Worm (Caenorhabditis elegans) whole organism, L1 larva: ENCODE results near the gene zig-2.
A peak's percentile ranks its signal among the peaks of the same experiment; 100 is the strongest.
"Not testable (repeated sequence)": the region's sequence is repeated elsewhere in the genome, so short reads cannot be mapped to it uniquely, and the experiment has no call there.

Experiments
- F16B12.6 ChIP-seq: fragments of 150-350 bp; optimal IDR thresholded peaks from 2 replicates; lab custom pipeline; 2014; ENCODE audit warnings: missing biosample characterization, missing genetic modification characterization
- Y116A8C.19 ChIP-seq: sonication (generic microtip); optimal IDR thresholded peaks from 2 replicates; lab custom pipeline; 2016; ENCODE audit warnings: missing compliant biosample characterization, missing genetic modification characterization, borderline replicate concordance
- alr-1 ChIP-seq: fragments of 200-800 bp; sonication (Bioruptor generic); optimal IDR thresholded peaks from 2 replicates; lab custom pipeline; 2018; ENCODE audit warnings: borderline replicate concordance, mild to moderate bottlenecking, missing genetic modification characterization, missing compliant biosample characterization
- blmp-1 ChIP-seq: fragments of 150-350 bp; optimal IDR thresholded peaks from 2 replicates; lab custom pipeline; 2014; ENCODE audit warnings: missing biosample characterization, missing genetic modification characterization
- ceh-8 ChIP-seq: fragments of 200-800 bp; sonication (Bioruptor generic); optimal IDR thresholded peaks from 2 replicates; lab custom pipeline; 2018; ENCODE audit warnings: mild to moderate bottlenecking, missing genetic modification characterization, moderate library complexity, missing compliant biosample characterization
- ceh-82 ChIP-seq, 3 experiments: fragments of 150-350 bp in 1 of 3; sonication (generic microtip) in 2 of 3; optimal IDR thresholded peaks; 2 replicates each; lab custom pipeline; 2014 to 2017; ENCODE audit warnings: missing biosample characterization in 3 of 3, missing genetic modification characterization in 3 of 3
- ceh-88 ChIP-seq: fragments of 200-800 bp; sonication (Bioruptor generic); IDR thresholded peaks from 2 replicates; pipeline ENCODE4 v1.3.6; 2022; ENCODE audit warnings: missing genetic modification characterization, missing compliant biosample characterization
- dpl-1 ChIP-seq, 3 experiments: fragments of 150-350 bp in 2 of 3; sonication (generic microtip) in 1 of 3; optimal IDR thresholded peaks; 2 replicates each; lab custom pipeline; 2014 to 2017; ENCODE audit warnings: missing biosample characterization in 3 of 3, missing genetic modification characterization in 3 of 3, missing genetic modification reagents in 3 of 3
- efl-3 ChIP-seq: fragments of 200-800 bp; sonication (Bioruptor generic); optimal IDR thresholded peaks from 2 replicates; lab custom pipeline; 2018; ENCODE audit warnings: mild to moderate bottlenecking, missing genetic modification characterization, missing compliant biosample characterization
- egl-27 ChIP-seq, 2 experiments: fragments of 150-350 bp in 1 of 2; sonication (generic microtip); optimal IDR thresholded peaks; 3 replicates each; lab custom pipeline; 2017 to 2018; ENCODE audit warnings: missing biosample characterization in 2 of 2, missing genetic modification characterization in 2 of 2, missing genetic modification reagents in 2 of 2
- elt-2 ChIP-seq: sonication (generic microtip); optimal IDR thresholded peaks from 2 replicates; lab custom pipeline; 2016; ENCODE audit warnings: missing genetic modification characterization, mild to moderate bottlenecking, inconsistent platforms, missing compliant biosample characterization, missing genetic modification reagents
- elt-3 ChIP-seq, 6 experiments: fragments of 150-350 bp in 1 of 6; sonication (generic microtip); optimal IDR thresholded peaks; 2 replicates each; lab custom pipeline; 2017 to 2018; ENCODE audit warnings: missing biosample characterization in 6 of 6, missing genetic modification characterization in 6 of 6, inconsistent platforms in 1 of 6
- ets-5 ChIP-seq: fragments of 200-800 bp; sonication (Bioruptor generic); IDR thresholded peaks from 2 replicates; pipeline ENCODE4 v1.3.6; 2022; ENCODE audit warnings: missing genetic modification characterization, missing compliant biosample characterization
- fkh-8 ChIP-seq: sonication (generic microtip); optimal IDR thresholded peaks from 2 replicates; lab custom pipeline; 2016; ENCODE audit warnings: mild to moderate bottlenecking, missing genetic modification characterization, missing compliant biosample characterization
- fos-1 ChIP-seq: fragments of 150-350 bp; optimal IDR thresholded peaks from 2 replicates; lab custom pipeline; 2014; ENCODE audit warnings: missing biosample characterization, missing genetic modification characterization
- hlh-17 ChIP-seq: fragments of 200-800 bp; sonication (Bioruptor generic); optimal IDR thresholded peaks from 2 replicates; lab custom pipeline; 2018; ENCODE audit warnings: missing genetic modification characterization, mild to moderate bottlenecking, missing compliant biosample characterization, moderate library complexity, borderline replicate concordance
- hpl-2 ChIP-seq: fragments of 150-350 bp; optimal IDR thresholded peaks from 2 replicates; lab custom pipeline; 2014; ENCODE audit warnings: missing biosample characterization, missing genetic modification reagents, missing genetic modification characterization
- lin-14 ChIP-seq: fragments of 200-800 bp; sonication (Bioruptor generic); optimal IDR thresholded peaks from 2 replicates; lab custom pipeline; 2018; ENCODE audit warnings: mild to moderate bottlenecking, missing genetic modification characterization, moderate library complexity, missing compliant biosample characterization
- mep-1 ChIP-seq: fragments of 150-350 bp; optimal IDR thresholded peaks from 2 replicates; lab custom pipeline; 2014; ENCODE audit warnings: missing biosample characterization, missing genetic modification characterization
- nhr-19 ChIP-seq: fragments of 200-800 bp; sonication (Bioruptor generic); conservative IDR thresholded peaks from 2 replicates; pipeline ENCODE4 v1.3.6; 2022; ENCODE audit warnings: missing genetic modification characterization, missing compliant biosample characterization
- nhr-20 ChIP-seq: sonication (generic microtip); optimal IDR thresholded peaks from 2 replicates; lab custom pipeline; 2016; ENCODE audit warnings: mild to moderate bottlenecking, missing genetic modification characterization, missing compliant biosample characterization
- nhr-237 ChIP-seq: fragments of 150-350 bp; optimal IDR thresholded peaks from 2 replicates; lab custom pipeline; 2014; ENCODE audit warnings: missing biosample characterization, missing genetic modification characterization
- nhr-28 ChIP-seq: fragments of 150-350 bp; optimal IDR thresholded peaks from 2 replicates; lab custom pipeline; 2014; ENCODE audit warnings: missing biosample characterization, missing genetic modification characterization
- pag-3 ChIP-seq: sonication (generic microtip); optimal IDR thresholded peaks from 2 replicates; lab custom pipeline; 2017; ENCODE audit warnings: missing genetic modification characterization, mild to moderate bottlenecking, missing compliant biosample characterization, antibody characterized with exemption, borderline replicate concordance; ENCODE audit not compliant: insufficient read depth
- swsn-7 ChIP-seq: sonication (generic microtip); optimal IDR thresholded peaks from 2 replicates; lab custom pipeline; 2016; ENCODE audit warnings: missing genetic modification characterization, missing compliant biosample characterization
- tlp-1 ChIP-seq: fragments of 150-350 bp; optimal IDR thresholded peaks from 2 replicates; lab custom pipeline; 2014; ENCODE audit warnings: missing biosample characterization, missing genetic modification characterization
- unc-130 ChIP-seq: fragments of 150-350 bp; optimal IDR thresholded peaks from 2 replicates; lab custom pipeline; 2017; ENCODE audit warnings: missing biosample characterization, missing genetic modification characterization, inconsistent platforms
- unc-30 ChIP-seq: sonication (generic microtip); optimal IDR thresholded peaks from 2 replicates; lab custom pipeline; 2017; ENCODE audit warnings: missing biosample characterization, missing genetic modification characterization
- unc-86 ChIP-seq: sonication (generic microtip); optimal IDR thresholded peaks from 2 replicates; lab custom pipeline; 2016; ENCODE audit warnings: missing genetic modification characterization, missing compliant biosample characterization
- unc-98 ChIP-seq: fragments of 200-800 bp; sonication (Bioruptor generic); IDR thresholded peaks from 2 replicates; pipeline ENCODE4 v1.3.6; 2022; ENCODE audit warnings: missing genetic modification characterization, missing compliant biosample characterization
- vab-15 ChIP-seq: sonication (generic microtip); optimal IDR thresholded peaks from 2 replicates; lab custom pipeline; 2017; ENCODE audit warnings: missing genotype, mild to moderate bottlenecking, missing genetic modification characterization, missing compliant biosample characterization
- zip-4 ChIP-seq: fragments of 200-800 bp; sonication (Bioruptor generic); optimal IDR thresholded peaks from 2 replicates; lab custom pipeline; 2018; ENCODE audit warnings: mild to moderate bottlenecking, missing genetic modification characterization, moderate library complexity, missing compliant biosample characterization
- ztf-4 ChIP-seq: fragments of 150-350 bp; optimal IDR thresholded peaks from 2 replicates; lab custom pipeline; 2014; ENCODE audit warnings: missing biosample characterization, missing genetic modification characterization

zig-2 gene

DNA sequence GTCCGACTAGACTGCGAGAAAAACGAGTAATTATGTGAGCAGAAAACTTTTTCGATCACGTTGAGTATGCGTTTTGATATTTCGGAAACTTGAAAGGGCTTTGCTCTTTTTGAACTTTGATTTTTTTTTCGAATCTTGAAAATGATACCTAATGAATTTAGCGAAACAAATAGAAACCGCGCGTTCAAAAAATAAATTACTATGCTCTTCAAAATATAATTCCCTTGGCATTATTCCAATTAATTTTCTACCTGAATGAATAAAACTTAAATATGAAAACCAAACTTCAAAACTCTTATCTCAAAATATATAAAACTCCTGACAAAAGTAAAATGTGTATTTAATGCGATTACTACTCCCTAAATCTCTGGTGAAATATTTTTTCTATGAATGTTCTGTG, 26.0 kb downstream of the zig-2 start, which contains the start of gene xtr-2:
TSS of gene xtr-2 (plus strand) at position 301 of the 400 bp plus-strand sequence.
- no peak for TF ChIP-seq unc-86 (tag; lab: Kevin White, UChicago)
- TF ChIP-seq pag-3 (tag; lab: Kevin White, UChicago): no peak
- TF ChIP-seq ztf-4: no peak
- TF ChIP-seq efl-3 (GFP tag; lab: Kevin White, UChicago): no peak
- TF ChIP-seq zip-4 (GFP tag; lab: Kevin White, UChicago): no peak

ce11 chrX:12314395-12314794, 26.8 kb downstream of the zig-2 start:
- TF ChIP-seq F16B12.6 (tag; lab: Kevin White, UChicago): no peak
- peak; percentile 5 for TF ChIP-seq elt-2

DNA sequence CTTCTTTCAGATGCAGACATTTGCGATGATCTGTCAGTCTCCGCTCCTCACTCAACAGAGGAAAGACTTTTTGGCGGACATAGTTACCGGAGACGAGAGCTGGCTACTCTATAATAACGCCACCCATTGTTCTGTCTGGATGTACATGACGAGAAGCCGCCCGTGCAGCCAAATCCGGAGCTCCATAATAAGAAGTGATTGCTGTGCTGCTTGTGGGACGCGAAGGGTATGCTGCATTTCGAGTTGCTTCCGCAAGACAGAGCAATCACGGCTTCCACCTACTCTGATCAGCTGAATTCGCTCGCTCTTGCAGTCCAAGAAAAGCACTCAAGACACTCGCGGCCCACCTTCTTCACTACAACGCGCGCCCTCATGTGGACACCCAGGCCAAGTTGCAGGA, 27.5 kb downstream of the zig-2 start:
- no peak for TF ChIP-seq pag-3 (tag; lab: Kevin White, UChicago)
- TF ChIP-seq alr-1 (tag; lab: Kevin White, UChicago): no peak
- TF ChIP-seq unc-98 (GFP tag; lab: Robert Waterston, UW): no peak
- no peak for TF ChIP-seq blmp-1 (tag; lab: Kevin White, UChicago)
- no peak for TF ChIP-seq nhr-20 (tag; lab: Kevin White, UChicago)
- no peak for TF ChIP-seq tlp-1 (tag; lab: Kevin White, UChicago)
- TF ChIP-seq unc-130: no peak
- TF ChIP-seq swsn-7: no peak
- TF ChIP-seq lin-14 (GFP tag; lab: Kevin White, UChicago): no peak
- no peak for TF ChIP-seq hpl-2
- no peak for TF ChIP-seq ceh-82 (tag; optimal IDR thresholded peaks at IDR 0.05; lab: Kevin White, UChicago)
- TF ChIP-seq nhr-237 (tag; lab: Kevin White, UChicago): no peak
- TF ChIP-seq Y116A8C.19 (tag; lab: Kevin White, UChicago): no peak
- TF ChIP-seq fkh-8 (tag; lab: Kevin White, UChicago): no peak
- TF ChIP-seq elt-2: no peak
- TF ChIP-seq nhr-28: no peak
- no peak for TF ChIP-seq mep-1 (tag; lab: Kevin White, UChicago)
- TF ChIP-seq egl-27 (tag; optimal IDR thresholded peaks at IDR 0.05; lab: Kevin White, UChicago): no peak
- no peak for TF ChIP-seq unc-30 (tag; lab: Kevin White, UChicago)
- TF ChIP-seq ets-5: no peak

DNA sequence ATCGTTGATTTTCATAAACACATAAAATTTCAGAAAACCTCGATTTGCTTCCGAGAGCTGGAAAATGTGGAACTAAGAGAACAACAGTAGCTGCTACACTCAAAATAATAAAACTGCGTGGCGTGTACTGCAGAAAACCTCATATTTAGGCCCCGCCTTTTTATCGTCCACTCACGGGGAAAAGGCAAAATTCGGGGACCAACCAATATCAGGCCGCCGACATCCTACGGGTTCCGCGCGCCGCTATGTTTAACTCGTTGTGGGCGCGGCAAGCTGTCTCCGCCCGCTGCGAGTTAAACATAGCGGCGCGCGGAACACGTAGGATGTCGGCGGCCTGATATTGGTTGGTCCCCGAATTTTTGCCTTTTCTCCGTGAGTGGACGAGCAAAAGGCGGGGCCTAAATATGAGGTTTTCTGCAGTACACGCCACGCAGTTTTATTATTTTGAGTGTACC, 33.2 kb downstream of the zig-2 start, which contains the start of gene F17A2.16:
TSS of gene F17A2.16 (plus strand) at position 405 of the 455 bp plus-strand sequence.
- not testable (repeated sequence) for TF ChIP-seq dpl-1 (GFP tag; optimal IDR thresholded peaks at IDR 0.05; lab: Kevin White, UChicago); hlh-17 (GFP tag; lab: Kevin White, UChicago); nhr-28

- TF ChIP-seq ceh-82 (tag; optimal IDR thresholded peaks at IDR 0.05; lab: Kevin White, UChicago) (no peak), dpl-1 (GFP tag; optimal IDR thresholded peaks at IDR 0.05; lab: Kevin White, UChicago) (no peak), elt-2 (no peak), pag-3 (tag; lab: Kevin White, UChicago) (no peak), nhr-19 (GFP tag; lab: Robert Waterston, UW) (no peak), vab-15 (tag; lab: Kevin White, UChicago) (no peak), unc-86 (tag; lab: Kevin White, UChicago) (no peak), ceh-88 (GFP tag; lab: Robert Waterston, UW) (no peak), ceh-8 (GFP tag; lab: Kevin White, UChicago) (no peak), unc-98 (GFP tag; lab: Robert Waterston, UW) (no peak), blmp-1 (tag; lab: Kevin White, UChicago) (no peak), fos-1 (tag; lab: Kevin White, UChicago) (no peak), hlh-17 (GFP tag; lab: Kevin White, UChicago) (no peak), elt-3 (tag; optimal IDR thresholded peaks at IDR 0.05; lab: Kevin White, UChicago) (no peak), unc-130 (no peak)
These were observed 34.7 kb downstream of the zig-2 start, which contains the start of gene phf-32 for ce11 chrX:12306565-12306964. phf-32 (plus strand) TSS chrX:12306865.
